Fruit fly (Drosophila melanogaster): Measurements from ENCODE around the gene mRpS7.

mRpS7 gene

DNA sequence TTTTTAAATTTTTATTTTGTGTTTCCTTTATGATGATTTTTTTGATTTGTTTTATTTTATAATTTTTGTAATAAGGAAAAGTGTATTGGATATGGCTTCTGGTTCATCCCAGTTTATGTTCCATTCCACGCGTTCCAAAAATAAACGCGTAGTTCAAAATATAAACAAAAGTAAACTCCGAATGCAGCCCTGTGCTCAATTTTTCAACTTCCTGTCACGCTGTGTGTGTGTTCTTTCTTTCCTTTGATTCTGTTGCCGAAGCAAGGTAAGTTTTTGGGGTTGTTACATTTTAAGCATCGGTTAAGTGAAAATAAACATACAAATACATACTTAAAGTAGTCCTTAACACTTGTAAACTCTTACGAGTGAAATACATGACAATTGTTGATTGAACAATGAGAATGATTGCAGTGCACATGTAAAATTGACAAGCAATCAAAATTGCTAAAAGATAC is 21.7 kb downstream of the mRpS7 start, which contains the start of the genes Ip259 and RpS27A (continued):
- no peak for TF ChIP-seq CG15336 (GFP tag; IDR thresholded peaks at IDR 0.05)
- TF ChIP-seq CG4318 (GFP tag; optimal IDR thresholded peaks at IDR 0.05): no peak
- 0 out of 2 replicates have a peak, but pooled peaks have one; percentile 19 for TF ChIP-seq Gug (GFP tag; IDR thresholded peaks at IDR 0.05)
- TF ChIP-seq CG11294 (GFP tag; IDR thresholded peaks at IDR 0.05): no peak
- no peak for TF ChIP-seq Lpt (GFP tag; optimal IDR thresholded peaks at IDR 0.05)
- TF ChIP-seq acj6 (GFP tag; optimal IDR thresholded peaks at IDR 0.05): peak; percentile 70
- TF ChIP-seq fd85E (GFP tag; optimal IDR thresholded peaks at IDR 0.05): peak; percentile 63
- TF ChIP-seq Hr4 (GFP tag; optimal IDR thresholded peaks at IDR 0.05): peak; percentile 2
- peak; percentile 85 for TF ChIP-seq esn (GFP tag; optimal IDR thresholded peaks at IDR 0.05)
- TF ChIP-seq dac (GFP tag; optimal IDR thresholded peaks at IDR 0.05): peak; percentile 39
- no peak for TF ChIP-seq pdm3 (GFP tag; optimal IDR thresholded peaks at IDR 0.05)
- TF ChIP-seq CG6854 (GFP tag; optimal IDR thresholded peaks at IDR 0.05): peak; percentile 84
- TF ChIP-seq Eip78C (GFP tag): peak; percentile 90
- TF ChIP-seq Eip93F (GFP tag; optimal IDR thresholded peaks at IDR 0.05): peak; percentile 21
- TF ChIP-seq CG6808 (GFP tag; optimal IDR thresholded peaks at IDR 0.05): no peak
- peak; percentile 62 for TF ChIP-seq CG10669 (GFP tag; optimal IDR thresholded peaks at IDR 0.05)
- TF ChIP-seq ss (GFP tag; optimal IDR thresholded peaks at IDR 0.05): peak in 1 of 2 experiments; percentile 77
- no peak for TF ChIP-seq achi (GFP tag; optimal IDR thresholded peaks at IDR 0.05)
- TF ChIP-seq CG16779 (tag; optimal IDR thresholded peaks at IDR 0.05): no peak
- TF ChIP-seq net (GFP tag; optimal IDR thresholded peaks at IDR 0.05): no peak
- TF ChIP-seq Sox102F (GFP tag; optimal IDR thresholded peaks at IDR 0.05): no peak
- TF ChIP-seq CG9139 (GFP tag; optimal IDR thresholded peaks at IDR 0.05): peak; percentile 61
- TF ChIP-seq cyc (GFP tag; optimal IDR thresholded peaks at IDR 0.05): peak; percentile 76
- peak; percentile 6 for TF ChIP-seq Ets21C (GFP tag; optimal IDR thresholded peaks at IDR 0.05)
- peak; percentile 71 for TF ChIP-seq topi (GFP tag; optimal IDR thresholded peaks at IDR 0.05)
- peak; percentile 67 for TF ChIP-seq CG34406 (GFP tag; optimal IDR thresholded peaks at IDR 0.05)

- TF ChIP-seq Smox (GFP tag; optimal IDR thresholded peaks at IDR 0.05) (no peak), CG6163 (GFP tag; IDR thresholded peaks at IDR 0.05) (no peak), Ets21C (GFP tag; optimal IDR thresholded peaks at IDR 0.05) (peak; percentile 39), fd59A (GFP tag; optimal IDR thresholded peaks at IDR 0.05) (no peak), CG6854 (GFP tag; optimal IDR thresholded peaks at IDR 0.05) (peak; percentile 16), topi (GFP tag; optimal IDR thresholded peaks at IDR 0.05) (no peak), fd85E (GFP tag; optimal IDR thresholded peaks at IDR 0.05) (no peak), Eip78C (GFP tag) (peak; percentile 87), Lpt (GFP tag; optimal IDR thresholded peaks at IDR 0.05) (no peak), dsx (GFP tag; optimal IDR thresholded peaks at IDR 0.05; ENCODE audit: poor library complexity, severe bottlenecking) (no peak), Sox102F (GFP tag; optimal IDR thresholded peaks at IDR 0.05) (no peak), lz (GFP tag; optimal IDR thresholded peaks at IDR 0.05) (peak; percentile 59), CG1621 (tag; optimal IDR thresholded peaks at IDR 0.05) (no peak), ss (GFP tag; optimal IDR thresholded peaks at IDR 0.05) (no peak), vri (GFP tag; optimal IDR thresholded peaks at IDR 0.05) (no peak), CG6276 (GFP tag; optimal IDR thresholded peaks at IDR 0.05) (no peak), CG7368 (GFP tag; optimal IDR thresholded peaks at IDR 0.05) (no peak), dac (GFP tag; optimal IDR thresholded peaks at IDR 0.05) (no peak), Hr38 (GFP tag; optimal IDR thresholded peaks at IDR 0.05) (no peak), net (GFP tag; optimal IDR thresholded peaks at IDR 0.05) (no peak), svp (GFP tag) (no peak), acj6 (GFP tag; optimal IDR thresholded peaks at IDR 0.05) (peak; percentile 50), CG6808 (GFP tag; optimal IDR thresholded peaks at IDR 0.05) (no peak), CG10669 (GFP tag; optimal IDR thresholded peaks at IDR 0.05) (no peak), CG11762 (GFP tag; optimal IDR thresholded peaks at IDR 0.05; ENCODE audit: insufficient read depth) (no peak), CG9139 (GFP tag; optimal IDR thresholded peaks at IDR 0.05) (no peak), CG10631 (GFP tag; optimal IDR thresholded peaks at IDR 0.05) (peak; percentile 78), CG6792 (GFP tag; optimal IDR thresholded peaks at IDR 0.05) (peak; percentile 42), CG3032 (tag; optimal IDR thresholded peaks at IDR 0.05) (peak; percentile 79), CG15336 (GFP tag; IDR thresholded peaks at IDR 0.05) (no peak), Eip75B (GFP tag; optimal IDR thresholded peaks at IDR 0.05) (no peak), achi (GFP tag; optimal IDR thresholded peaks at IDR 0.05) (no peak), CG8319 (GFP tag; optimal IDR thresholded peaks at IDR 0.05) (no peak), CG4318 (GFP tag; optimal IDR thresholded peaks at IDR 0.05) (no peak), Blimp-1 (GFP tag; optimal IDR thresholded peaks at IDR 0.05) (peak; percentile 43), CG8632 (GFP tag; optimal IDR thresholded peaks at IDR 0.05) (no peak), Eip93F (GFP tag; optimal IDR thresholded peaks at IDR 0.05) (peak; percentile 52), pdm3 (GFP tag; optimal IDR thresholded peaks at IDR 0.05) (no peak)
These were observed 27.0 kb downstream of the mRpS7 start, which contains the start of the genes CG5355 and Klp31E for dm6 chr2L:10413251-10414127. TSS of gene CG5355 (minus strand) at chr2L:10413463. TSS of gene Klp31E (plus strand) at chr2L:10414017.

Data from whole organism, prepupa.